Worm (Caenorhabditis elegans) whole organism, early embryonic: ENCODE measurements around the gene fbxb-20.

Experiments used
- F13C5.2 ChIP-seq: sonication (generic microtip); optimal IDR thresholded peaks from 2 replicates; lab custom pipeline; 2017; ENCODE audit warnings: mild to moderate bottlenecking, missing genetic modification characterization, inconsistent platforms, missing compliant biosample characterization
- aly-1 ChIP-seq: sonication (generic microtip); optimal IDR thresholded peaks from 2 replicates; lab custom pipeline; 2016; ENCODE audit warnings: missing genetic modification characterization, missing compliant biosample characterization
- ama-1 ChIP-seq: fragments of 150-350 bp; optimal IDR thresholded peaks from 2 replicates; lab custom pipeline; 2014
- ceh-13 ChIP-seq: fragments of 200-800 bp; sonication (Bioruptor generic); optimal IDR thresholded peaks from 2 replicates; lab custom pipeline; 2018; ENCODE audit warnings: mild to moderate bottlenecking, missing genetic modification characterization, missing compliant biosample characterization
- ceh-36 ChIP-seq: sonication (generic microtip); optimal IDR thresholded peaks from 2 replicates; lab custom pipeline; 2016; ENCODE audit warnings: missing genetic modification characterization, inconsistent platforms, missing compliant biosample characterization
- flt-1 ChIP-seq: fragments of 200-800 bp; sonication (Bioruptor generic); IDR thresholded peaks from 2 replicates; pipeline ENCODE4 v1.3.6; 2022; ENCODE audit warnings: missing genetic modification characterization, missing compliant biosample characterization
- hmg-4 ChIP-seq: fragments of 200-800 bp; sonication (Bioruptor generic); optimal IDR thresholded peaks from 2 replicates; lab custom pipeline; 2018; ENCODE audit warnings: mild to moderate bottlenecking, missing genetic modification characterization, missing compliant biosample characterization
- pes-1 ChIP-seq: fragments of 200-800 bp; sonication (Bioruptor generic); IDR thresholded peaks from 2 replicates; pipeline ENCODE4 v1.3.6; 2022; ENCODE audit warnings: missing genetic modification reagents, missing genetic modification characterization, missing compliant biosample characterization
- tbx-37 ChIP-seq: fragments of 200-800 bp; sonication (Bioruptor generic); conservative IDR thresholded peaks from 2 replicates; pipeline ENCODE4 v1.3.6; 2022; ENCODE audit warnings: missing genetic modification reagents, missing genetic modification characterization, missing compliant biosample characterization

ce11 chrII:1613972-1614371 is 36.4 kb downstream of the fbxb-20 start, which contains the start of gene fbxa-164:
- no peak for TF ChIP-seq hmg-4 (GFP tag; lab: Kevin White, UChicago)
- no peak for TF ChIP-seq ama-1 (lab: Kevin White, UChicago)
- TF ChIP-seq aly-1, result no peak
- no peak for TF ChIP-seq tbx-37 (GFP tag; lab: Robert Waterston, UW)
- no peak for TF ChIP-seq ceh-36
- no peak for TF ChIP-seq flt-1 (GFP tag; lab: Robert Waterston, UW)
- no peak for TF ChIP-seq ceh-13 (GFP tag; lab: Kevin White, UChicago)
- no peak for TF ChIP-seq F13C5.2 (tag; lab: Kevin White, UChicago)
- no peak for TF ChIP-seq pes-1 (GFP tag; lab: Robert Waterston, UW)
